Fruit fly (Drosophila melanogaster) Kc167 (cell line): ENCODE measurements around the gene CG15406.

Experiments used
- Myc ChIP-seq: fragments of >200 bp; optimal IDR thresholded peaks from 2 replicates; lab custom pipeline; 2017; ENCODE audit warnings: missing external identifiers
- Sin3A ChIP-seq: fragments of >200 bp; optimal IDR thresholded peaks from 2 replicates; lab custom pipeline; 2018; ENCODE audit warnings: missing external identifiers
- h ChIP-seq: fragments of >200 bp; optimal IDR thresholded peaks from 3 replicates; lab custom pipeline; 2018; ENCODE audit warnings: missing external identifiers
- insv ChIP-seq: fragments of >200 bp; optimal IDR thresholded peaks from 3 replicates; lab custom pipeline; 2018; ENCODE audit warnings: missing external identifiers
- psq ChIP-seq: fragments of >200 bp; optimal IDR thresholded peaks from 2 replicates; lab custom pipeline; 2017; ENCODE audit warnings: missing external identifiers

DNA sequence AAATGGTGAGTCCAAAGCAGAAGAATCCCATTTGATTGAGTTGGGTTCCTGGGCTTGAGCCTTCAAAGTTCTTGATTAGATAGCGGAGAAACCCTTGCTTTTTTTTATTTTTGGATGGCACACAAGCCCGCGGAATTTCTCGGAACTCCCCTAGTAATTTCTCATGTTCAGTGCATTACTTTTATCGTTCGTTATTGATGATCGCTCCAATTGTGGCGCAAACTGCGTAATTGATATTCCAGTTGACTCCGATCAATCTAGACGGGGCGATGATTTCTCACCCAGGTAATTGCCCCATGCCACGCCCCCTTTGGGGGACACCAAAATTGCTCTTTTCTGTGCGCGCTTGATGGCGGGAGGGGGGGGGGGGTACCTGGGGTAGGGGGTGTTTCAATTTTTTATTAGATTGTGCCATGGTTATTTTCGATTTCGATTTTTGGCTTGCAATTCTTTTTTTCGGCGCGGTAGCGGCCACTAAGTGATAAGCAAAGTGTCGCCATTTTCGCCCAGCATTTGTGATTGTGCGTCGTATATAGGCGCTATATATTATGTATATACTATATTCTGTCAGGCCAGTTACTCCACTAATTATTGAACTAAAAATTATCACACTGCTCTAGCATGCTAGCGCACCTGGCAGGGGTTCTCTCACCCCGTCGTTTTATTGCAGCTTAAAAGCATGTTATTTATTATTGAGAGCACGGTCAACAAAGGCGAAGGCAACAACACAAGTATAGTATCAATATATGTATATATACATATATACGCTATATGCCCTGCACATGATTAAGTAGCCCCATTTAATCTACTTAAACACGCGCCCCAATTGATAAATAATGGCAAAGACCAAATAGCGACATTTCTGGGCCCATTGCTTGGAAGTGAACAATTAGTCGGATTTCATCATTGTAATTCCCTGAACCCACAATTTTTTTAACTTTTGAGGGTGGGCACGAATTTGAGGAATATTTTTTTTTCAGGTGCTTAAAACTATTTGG lies 3.9 kb upstream of the CG15406 start:
- no peak for TF ChIP-seq psq
- no peak for TF ChIP-seq Sin3A
- TF ChIP-seq insv (lab: Kevin White, UChicago) = no peak
- no peak for TF ChIP-seq h
- no peak for TF ChIP-seq Myc
